Fruit fly (Drosophila melanogaster): Measurements from ENCODE around the gene CG5412.
A peak's percentile ranks its signal among the peaks of the same experiment; 100 is the strongest.

The CG5412 gene

DNA sequence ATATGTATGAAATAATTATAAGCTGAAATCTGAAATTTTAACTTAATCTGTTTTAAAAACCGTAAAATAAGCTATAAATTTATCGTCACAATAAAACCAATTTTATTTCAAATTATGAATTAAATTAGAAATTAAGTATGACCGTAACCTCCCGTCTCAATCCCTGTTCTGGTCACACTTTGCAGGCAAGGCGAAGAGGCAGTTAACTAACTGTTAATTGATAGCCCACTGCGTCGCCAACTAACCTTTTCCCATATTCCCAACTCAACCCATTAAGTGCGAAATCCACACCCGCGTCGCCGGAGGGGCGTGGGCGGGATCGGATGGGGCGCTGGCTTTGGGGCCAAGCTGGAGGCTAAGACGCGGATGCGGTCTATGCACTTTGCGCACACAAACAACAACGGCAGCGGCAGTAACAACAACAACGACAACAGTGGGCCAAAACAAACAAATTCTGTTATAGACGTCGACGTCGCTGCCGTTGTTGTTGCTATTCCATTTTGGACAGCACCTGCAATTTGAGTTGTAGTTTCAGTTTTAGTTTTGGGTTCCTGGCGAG is 16.1 kb upstream of the CG5412 start, which contains the start of gene CG5191 (continued):
- TF ChIP-seq gfzf (GFP tag; optimal IDR thresholded peaks at IDR 0.05) (peak; percentile 19), ac (GFP tag; optimal IDR thresholded peaks at IDR 0.05) (peak; percentile 13), MBD-R2 (GFP tag; IDR thresholded peaks at IDR 0.05) (peak; percentile 71), sna (GFP tag; IDR thresholded peaks at IDR 0.05; ENCODE audit: partially characterized antibody) (peak; percentile 51; the same call in 1 of the 2 replicates), lov (optimal IDR thresholded peaks at IDR 0.05) (no peak), lov (GFP tag; IDR thresholded peaks at IDR 0.05) (0 out of 3 replicates have a peak, but pooled peaks have one; percentile 52), vvl (GFP tag; IDR thresholded peaks at IDR 0.05) (0 out of 2 replicates have a peak, but pooled peaks have one; percentile 2), CG8290 (GFP tag; optimal IDR thresholded peaks at IDR 0.05) (no peak), CG8290 (tag; optimal IDR thresholded peaks at IDR 0.05) (peak in 1 of 2 experiments; percentile 43), CG8281 (tag; optimal IDR thresholded peaks at IDR 0.05) (no peak), Hr78 (GFP tag; optimal IDR thresholded peaks at IDR 0.05) (peak in 1 of 2 experiments; percentile 32), CG10209 (GFP tag; optimal IDR thresholded peaks at IDR 0.05) (no peak), lola (GFP tag; optimal IDR thresholded peaks at IDR 0.05) (peak in 1 of 3 experiments; percentile 23), wor (GFP tag; IDR thresholded peaks at IDR 0.05) (0 out of 2 replicates have a peak, but pooled peaks have one; percentile 10), ab (GFP tag; optimal IDR thresholded peaks at IDR 0.05) (no peak), stwl (tag; optimal IDR thresholded peaks at IDR 0.05) (peak; percentile 77), Dll (GFP tag; IDR thresholded peaks at IDR 0.05; ENCODE audit: partially characterized antibody) (peak; percentile 55; the same call in 3 of the 4 replicates), row (GFP tag; IDR thresholded peaks at IDR 0.05) (peak; percentile 77), abd-A (tag; optimal IDR thresholded peaks at IDR 0.05) (peak; percentile 34), otp (GFP tag; IDR thresholded peaks at IDR 0.05) (peak; percentile 56; the same call in 1 of the 3 replicates), Aef1 (GFP tag; IDR thresholded peaks at IDR 0.05) (peak; percentile 42; the same call in 1 of the 3 replicates), dati (GFP tag; IDR thresholded peaks at IDR 0.05) (no peak), CG2678 (tag; optimal IDR thresholded peaks at IDR 0.05) (peak; percentile 15), CG1603 (tag; optimal IDR thresholded peaks at IDR 0.05) (peak; percentile 11), z (GFP tag; IDR thresholded peaks at IDR 0.05) (no peak), Med (GFP tag) (peak; percentile 4), CG4707 (GFP tag; optimal IDR thresholded peaks at IDR 0.05) (peak; percentile 97), ara (GFP tag; IDR thresholded peaks at IDR 0.05) (0 out of 2 replicates have a peak, but pooled peaks have one; percentile 12), CG13894 (tag; optimal IDR thresholded peaks at IDR 0.05) (peak; percentile 16), CkIIα-i1 (GFP tag; IDR thresholded peaks at IDR 0.05) (no peak), CG10543 (GFP tag; optimal IDR thresholded peaks at IDR 0.05) (peak; percentile 12), schlank (tag; optimal IDR thresholded peaks at IDR 0.05) (no peak), dmrt99B (tag; optimal IDR thresholded peaks at IDR 0.05) (peak; percentile 16), Bgb (GFP tag; IDR thresholded peaks at IDR 0.05; ENCODE audit: partially characterized antibody) (peak; percentile 54), CG7987 (GFP tag; optimal IDR thresholded peaks at IDR 0.05) (peak; percentile 9)

DNA sequence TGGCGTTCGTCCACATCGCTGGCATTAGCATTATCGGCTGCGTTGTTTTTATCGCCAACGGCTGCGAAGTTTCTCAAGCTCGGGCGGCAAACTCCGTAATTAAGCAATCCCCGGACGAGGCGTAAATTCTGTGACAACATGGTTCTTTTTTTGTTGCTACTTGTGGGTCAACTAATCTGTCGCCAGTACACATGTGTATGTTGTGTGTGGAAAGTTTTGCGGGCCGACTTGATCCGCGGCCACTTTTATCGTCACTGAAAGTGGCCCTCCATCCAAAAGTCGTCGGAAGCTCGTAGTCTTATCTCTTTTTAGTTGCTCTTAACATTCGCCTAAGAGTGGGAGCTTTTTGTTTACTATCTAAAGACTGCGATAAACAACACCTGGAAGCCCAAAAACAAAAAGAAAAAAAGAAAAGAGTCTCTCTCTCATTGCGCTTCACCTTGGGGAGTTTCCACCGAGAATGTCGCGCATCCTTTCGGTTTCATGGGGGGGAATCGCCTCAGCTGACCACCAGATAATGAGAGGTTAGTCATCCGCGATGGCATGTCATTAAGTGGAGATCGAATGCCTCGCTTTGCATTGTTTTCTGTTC is 12.9 kb upstream of the CG5412 start, which contains the start of gene CG10877:
TSS of gene CG10877 (minus strand) at position 238 of the 592 bp plus-strand sequence.
- TF ChIP-seq chinmo (GFP tag; IDR thresholded peaks at IDR 0.05; ENCODE audit: partially characterized antibody) (0 out of 4 replicates have a peak, but pooled peaks have one; percentile 36), sens (GFP tag) (peak; percentile 18), CG2199 (GFP tag; IDR thresholded peaks at IDR 0.05) (no peak), Med (GFP tag) (peak; percentile 72), CG10543 (GFP tag; optimal IDR thresholded peaks at IDR 0.05) (peak; percentile 43), CG2116 (GFP tag; optimal IDR thresholded peaks at IDR 0.05) (no peak), nom (GFP tag; optimal IDR thresholded peaks at IDR 0.05) (peak; percentile 71), Jarid2 (GFP tag; optimal IDR thresholded peaks at IDR 0.05) (peak; percentile 51), CG5180 (GFP tag; optimal IDR thresholded peaks at IDR 0.05) (peak; percentile 5), Pdp1 (GFP tag; optimal IDR thresholded peaks at IDR 0.05) (no peak), CG3163 (GFP tag; optimal IDR thresholded peaks at IDR 0.05) (peak; percentile 92), CG18764 (GFP tag; optimal IDR thresholded peaks at IDR 0.05) (no peak), Trl (optimal IDR thresholded peaks at IDR 0.05) (peak; percentile 34 to 53), Trl (GFP tag; optimal IDR thresholded peaks at IDR 0.05) (no peak), CG34224 (GFP tag; IDR thresholded peaks at IDR 0.05; ENCODE audit: partially characterized antibody) (peak; percentile 28; the same call in 1 of the 3 replicates), exex (tag; optimal IDR thresholded peaks at IDR 0.05) (peak; percentile 58), Hr78 (GFP tag; optimal IDR thresholded peaks at IDR 0.05) (peak in 1 of 2 experiments; percentile 36)

Data from whole organism, embryonic.